Fruit fly (Drosophila melanogaster): Measurements from ENCODE around the gene Corp.

The Corp gene

dm6 chrX:8273291-8273690, 2.1 kb upstream of the Corp start, which contains the start of gene CG1636 (continued):
- TF ChIP-seq CG42726 (GFP tag; IDR thresholded peaks at IDR 0.05; ENCODE audit: partially characterized antibody) (peak; percentile 88; the same call in 1 of the 2 replicates), mld (GFP tag; IDR thresholded peaks at IDR 0.05; ENCODE audit: partially characterized antibody) (peak; percentile 70; the same call in 2 of the 3 replicates), vnd (GFP tag; IDR thresholded peaks at IDR 0.05; ENCODE audit: partially characterized antibody) (peak; percentile 66; the same call in 2 of the 3 replicates), CG15514 (GFP tag; optimal IDR thresholded peaks at IDR 0.05) (peak; percentile 52), E2f2 (GFP tag; IDR thresholded peaks at IDR 0.05) (peak; percentile 88), Asciz (GFP tag; optimal IDR thresholded peaks at IDR 0.05) (no peak), Dll (GFP tag; IDR thresholded peaks at IDR 0.05; ENCODE audit: partially characterized antibody) (peak; percentile 87)

dm6 chrX:8265261-8265660, 5.9 kb downstream of the Corp start:
- TF ChIP-seq HHEX (GFP tag; optimal IDR thresholded peaks at IDR 0.05) = no peak
- 0 out of 2 replicates have a peak, but pooled peaks have one; percentile 8 for TF ChIP-seq CG3847 (GFP tag; IDR thresholded peaks at IDR 0.05)
- TF ChIP-seq h (optimal IDR thresholded peaks at IDR 0.05) = no peak
- peak; percentile 7 for TF ChIP-seq CG1603 (tag; optimal IDR thresholded peaks at IDR 0.05)
- no peak for TF ChIP-seq CG17912 (GFP tag; optimal IDR thresholded peaks at IDR 0.05)
- no peak for TF ChIP-seq Deaf1 (tag; optimal IDR thresholded peaks at IDR 0.05)
- no peak for TF ChIP-seq CG9609 (GFP tag; optimal IDR thresholded peaks at IDR 0.05)
- TF ChIP-seq gsb (GFP tag; IDR thresholded peaks at IDR 0.05) = no peak
- no peak for TF ChIP-seq CG11560 (tag; IDR thresholded peaks at IDR 0.05)
- TF ChIP-seq gfzf (GFP tag; optimal IDR thresholded peaks at IDR 0.05) = no peak
- no peak for TF ChIP-seq org-1 (GFP tag; optimal IDR thresholded peaks at IDR 0.05)
- no peak for TF ChIP-seq Ets65A (GFP tag)
- TF ChIP-seq ERR (GFP tag; optimal IDR thresholded peaks at IDR 0.05) = no peak
- TF ChIP-seq CG31388 (GFP tag; optimal IDR thresholded peaks at IDR 0.05) = no peak
- TF ChIP-seq wdn (GFP tag; IDR thresholded peaks at IDR 0.05) = no peak
- no peak for TF ChIP-seq oc (tag; optimal IDR thresholded peaks at IDR 0.05)
- no peak for TF ChIP-seq CG9797 (GFP tag; optimal IDR thresholded peaks at IDR 0.05)
- TF ChIP-seq CG16863 (GFP tag; optimal IDR thresholded peaks at IDR 0.05) = no peak
- no peak for TF ChIP-seq B-H2 (GFP tag; optimal IDR thresholded peaks at IDR 0.05)
- TF ChIP-seq CG5245 (GFP tag; optimal IDR thresholded peaks at IDR 0.05) = no peak
- TF ChIP-seq Max (GFP tag; optimal IDR thresholded peaks at IDR 0.05) = no peak
- TF ChIP-seq Hr3 (GFP tag; optimal IDR thresholded peaks at IDR 0.05) = no peak
- no peak for TF ChIP-seq CG34224 (GFP tag; IDR thresholded peaks at IDR 0.05; ENCODE audit: partially characterized antibody)
- TF ChIP-seq Dref (GFP tag; IDR thresholded peaks at IDR 0.05) = peak; percentile 34; the same call in 1 of the 2 replicates
- peak; percentile 35 for TF ChIP-seq bigmax (GFP tag; optimal IDR thresholded peaks at IDR 0.05)
- peak; percentile 3 for TF ChIP-seq Ets97D (GFP tag; optimal IDR thresholded peaks at IDR 0.05)
- TF ChIP-seq CG11456 (GFP tag; IDR thresholded peaks at IDR 0.05) = no peak
- no peak for TF ChIP-seq Bteb2 (GFP tag; optimal IDR thresholded peaks at IDR 0.05)
- no peak for TF ChIP-seq sd (tag; optimal IDR thresholded peaks at IDR 0.05)
- TF ChIP-seq CG10321 (GFP tag; IDR thresholded peaks at IDR 0.05) = no peak
- TF ChIP-seq pzg (GFP tag; optimal IDR thresholded peaks at IDR 0.05) = peak; percentile 45
- TF ChIP-seq sqz (GFP tag; optimal IDR thresholded peaks at IDR 0.05) = no peak
- TF ChIP-seq CG2116 (GFP tag; optimal IDR thresholded peaks at IDR 0.05) = no peak
- TF ChIP-seq CG32772 (GFP tag; IDR thresholded peaks at IDR 0.05) = no peak
- no peak for TF ChIP-seq HmgZ (tag; optimal IDR thresholded peaks at IDR 0.05)
- TF ChIP-seq z (GFP tag; IDR thresholded peaks at IDR 0.05) = no peak
- no peak for TF ChIP-seq pum (GFP tag; optimal IDR thresholded peaks at IDR 0.05)
- TF ChIP-seq CG6175 (GFP tag; IDR thresholded peaks at IDR 0.05) = no peak
- TF ChIP-seq onecut (GFP tag; IDR thresholded peaks at IDR 0.05) = no peak
- no peak for TF ChIP-seq ab (GFP tag; optimal IDR thresholded peaks at IDR 0.05)
- TF ChIP-seq CG10959 (GFP tag; IDR thresholded peaks at IDR 0.05) = no peak
- TF ChIP-seq Lpt (GFP tag; optimal IDR thresholded peaks at IDR 0.05) = no peak
- TF ChIP-seq sens-2 (GFP tag; IDR thresholded peaks at IDR 0.05) = no peak
- no peak for TF ChIP-seq Drgx (GFP tag; IDR thresholded peaks at IDR 0.05)
